Fruit fly (Drosophila melanogaster): ENCODE measurements around the gene CG5281.

dm6 chr3R:11460502-11461358 is 25.1 kb downstream of the CG5281 start, which contains the start of gene PGRP-LB:
- TF ChIP-seq lilli (GFP tag; optimal IDR thresholded peaks at IDR 0.05) (peak; percentile 44), CG11723 (GFP tag; optimal IDR thresholded peaks at IDR 0.05) (no peak), CG11696 (GFP tag; IDR thresholded peaks at IDR 0.05) (no peak), tgo (GFP tag; IDR thresholded peaks at IDR 0.05) (no peak), CG8281 (tag; optimal IDR thresholded peaks at IDR 0.05) (no peak), cato (GFP tag; optimal IDR thresholded peaks at IDR 0.05; ENCODE audit: borderline replicate concordance) (no peak), Fer2 (tag; optimal IDR thresholded peaks at IDR 0.05) (no peak), Adf1 (GFP tag; IDR thresholded peaks at IDR 0.05) (peak; percentile 32; the same call in 1 of the 2 replicates), row (GFP tag; IDR thresholded peaks at IDR 0.05) (peak; percentile 67), CG10462 (GFP tag; optimal IDR thresholded peaks at IDR 0.05) (no peak), Mrtf (GFP tag; IDR thresholded peaks at IDR 0.05) (no peak), ttk (GFP tag; IDR thresholded peaks at IDR 0.05) (no peak), zfh2 (GFP tag; optimal IDR thresholded peaks at IDR 0.05) (peak; percentile 21), fu2 (GFP tag; optimal IDR thresholded peaks at IDR 0.05) (peak; percentile 12)

Data from whole organism, embryonic.